Worm (Caenorhabditis elegans): ENCODE results near the gene csq-1.

ce11 chrX:14706698-14707285 is 22.1 kb downstream of the csq-1 start, which contains the start of gene tmem-184:
- no peak for TF ChIP-seq ceh-45 (GFP tag; IDR thresholded peaks at IDR 0.05)
- TF ChIP-seq pha-4 (tag; optimal IDR thresholded peaks at IDR 0.05): no peak
- TF ChIP-seq nhr-11 (tag; optimal IDR thresholded peaks at IDR 0.05): no peak
- no peak for TF ChIP-seq zip-5 (tag; optimal IDR thresholded peaks at IDR 0.05)
- TF ChIP-seq elt-2 (tag; optimal IDR thresholded peaks at IDR 0.05): no peak
- TF ChIP-seq fkh-10 (GFP tag; optimal IDR thresholded peaks at IDR 0.05): no peak
- TF ChIP-seq lin-11 (tag; optimal IDR thresholded peaks at IDR 0.05): no peak
